Worm (Caenorhabditis elegans): ENCODE measurements around the gene pqn-39.

Gene pqn-39

ce11 chrX:13945090-13945489 is 23.4 kb downstream of the pqn-39 start:
- no peak for TF ChIP-seq elt-1 (tag; optimal IDR thresholded peaks at IDR 0.05)
- TF ChIP-seq egl-27 (tag; optimal IDR thresholded peaks at IDR 0.05): no peak
- TF ChIP-seq unc-62 (GFP tag; optimal IDR thresholded peaks at IDR 0.05): no peak
- TF ChIP-seq tbx-2 (tag; optimal IDR thresholded peaks at IDR 0.05): no peak
- no peak for TF ChIP-seq nhr-11 (tag; optimal IDR thresholded peaks at IDR 0.05)
- no peak for TF ChIP-seq ama-1 (optimal IDR thresholded peaks at IDR 0.05)
- TF ChIP-seq pha-4 (tag; optimal IDR thresholded peaks at IDR 0.05): no peak
- no peak for TF ChIP-seq snpc-4 (tag; optimal IDR thresholded peaks at IDR 0.05)
- TF ChIP-seq fkh-10 (GFP tag; optimal IDR thresholded peaks at IDR 0.05): no peak
- no peak for TF ChIP-seq fos-1 (tag; optimal IDR thresholded peaks at IDR 0.05)
- no peak for TF ChIP-seq nhr-76 (tag; optimal IDR thresholded peaks at IDR 0.05)

DNA sequence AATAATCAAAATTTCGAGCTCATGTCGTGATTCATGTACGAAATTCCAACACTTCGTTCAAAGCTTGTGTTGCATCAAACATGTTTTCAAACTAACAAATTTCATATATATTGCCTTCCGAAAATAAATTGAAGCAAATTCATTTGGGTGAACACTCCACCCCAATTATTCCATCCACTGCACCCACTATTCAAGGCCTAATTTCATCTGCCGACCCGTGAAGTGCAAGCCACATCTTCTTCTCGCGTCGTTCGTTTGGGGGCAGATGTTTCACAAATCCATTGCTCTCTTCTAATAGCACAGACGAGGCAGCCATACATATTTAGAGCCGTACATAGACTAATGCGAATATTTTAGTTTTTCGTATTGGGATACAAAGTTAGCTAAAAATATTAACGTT is 24.3 kb downstream of the pqn-39 start:
- TF ChIP-seq nhr-76 (tag; optimal IDR thresholded peaks at IDR 0.05) (no peak), daf-12 (tag; optimal IDR thresholded peaks at IDR 0.05) (no peak), ceh-28 (tag; optimal IDR thresholded peaks at IDR 0.05) (no peak), nhr-12 (tag; optimal IDR thresholded peaks at IDR 0.05) (no peak), nfya-1 (tag; optimal IDR thresholded peaks at IDR 0.05; ENCODE audit: insufficient read depth) (no peak), eor-1 (tag; optimal IDR thresholded peaks at IDR 0.05) (no peak), unc-39 (tag; optimal IDR thresholded peaks at IDR 0.05) (no peak), tbx-2 (tag; optimal IDR thresholded peaks at IDR 0.05) (no peak), ztf-11 (tag; optimal IDR thresholded peaks at IDR 0.05) (no peak), ceh-9 (tag; optimal IDR thresholded peaks at IDR 0.05) (no peak), nhr-25 (tag; optimal IDR thresholded peaks at IDR 0.05) (no peak), egl-27 (tag; optimal IDR thresholded peaks at IDR 0.05) (no peak), sea-2 (GFP tag; optimal IDR thresholded peaks at IDR 0.05) (no peak), lin-39 (tag; optimal IDR thresholded peaks at IDR 0.05) (no peak), unc-62 (GFP tag; optimal IDR thresholded peaks at IDR 0.05) (no peak), nhr-67 (tag; optimal IDR thresholded peaks at IDR 0.05) (no peak), ZK546.5 (tag; optimal IDR thresholded peaks at IDR 0.05) (no peak), nhr-11 (tag; optimal IDR thresholded peaks at IDR 0.05) (no peak)

DNA sequence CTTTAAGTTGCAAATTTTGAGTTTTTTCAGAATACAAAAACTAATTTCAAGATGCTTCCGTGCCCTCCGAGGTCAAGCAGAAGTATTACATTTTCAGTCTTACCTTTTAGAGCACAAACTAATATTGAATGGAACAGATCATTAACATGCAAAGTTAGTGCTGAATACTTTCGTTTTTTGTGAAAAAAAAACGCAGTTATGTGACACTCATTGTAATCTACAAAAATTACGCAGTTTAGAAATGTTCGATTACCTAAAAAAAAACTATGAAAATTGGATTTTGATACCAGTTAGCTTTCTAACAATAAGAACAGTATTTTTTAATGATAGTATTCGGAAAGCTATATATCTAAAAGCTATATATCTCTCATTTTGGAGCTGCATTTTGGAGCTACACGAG is 26.6 kb downstream of the pqn-39 start:
- TF ChIP-seq nhr-77 (tag; optimal IDR thresholded peaks at IDR 0.05) (no peak), fkh-10 (GFP tag; optimal IDR thresholded peaks at IDR 0.05) (no peak), nhr-67 (tag; optimal IDR thresholded peaks at IDR 0.05) (no peak), sea-2 (GFP tag; optimal IDR thresholded peaks at IDR 0.05) (no peak), nhr-237 (tag; optimal IDR thresholded peaks at IDR 0.05) (no peak), ceh-28 (tag; optimal IDR thresholded peaks at IDR 0.05) (no peak), pqm-1 (tag; optimal IDR thresholded peaks at IDR 0.05) (no peak), jun-1 (tag; optimal IDR thresholded peaks at IDR 0.05) (no peak), ztf-4 (tag; optimal IDR thresholded peaks at IDR 0.05) (no peak), daf-12 (tag; optimal IDR thresholded peaks at IDR 0.05) (no peak), nhr-11 (tag; optimal IDR thresholded peaks at IDR 0.05) (no peak), ZK546.5 (tag; optimal IDR thresholded peaks at IDR 0.05) (no peak), nhr-76 (tag; optimal IDR thresholded peaks at IDR 0.05) (no peak), skn-1 (tag; optimal IDR thresholded peaks at IDR 0.05) (no peak), ama-1 (optimal IDR thresholded peaks at IDR 0.05) (no peak), egl-5 (tag; optimal IDR thresholded peaks at IDR 0.05) (no peak)

- TF ChIP-seq elt-3 (tag; optimal IDR thresholded peaks at IDR 0.05): peak in 2 of 3 experiments; percentile 58 to 86
- peak; percentile 26 for TF ChIP-seq lsy-12 (tag; optimal IDR thresholded peaks at IDR 0.05)
- peak; percentile 67 for TF ChIP-seq nhr-43 (tag; optimal IDR thresholded peaks at IDR 0.05; ENCODE audit: poor library complexity, severe bottlenecking)
- no peak for TF ChIP-seq nhr-76 (tag; optimal IDR thresholded peaks at IDR 0.05)
- peak; percentile 44 for TF ChIP-seq elt-1 (tag; optimal IDR thresholded peaks at IDR 0.05)
- TF ChIP-seq nhr-25 (tag; optimal IDR thresholded peaks at IDR 0.05): peak; percentile 29
- TF ChIP-seq unc-62 (GFP tag; optimal IDR thresholded peaks at IDR 0.05): peak; percentile 28
- peak; percentile 57 for TF ChIP-seq ama-1 (optimal IDR thresholded peaks at IDR 0.05)
- TF ChIP-seq ceh-16 (tag; optimal IDR thresholded peaks at IDR 0.05): no peak
- peak; percentile 53 for TF ChIP-seq nhr-23 (tag; optimal IDR thresholded peaks at IDR 0.05)
Observed at ce11 chrX:13941296-13941695, 27.2 kb downstream of the pqn-39 start.

All from whole organism, L3 larva.